Worm (Caenorhabditis elegans): ENCODE measurements around the gene Y57E12AL.1.
A peak's percentile ranks its signal among the peaks of the same experiment; 100 is the strongest.

Y57E12AL.1 gene

DNA sequence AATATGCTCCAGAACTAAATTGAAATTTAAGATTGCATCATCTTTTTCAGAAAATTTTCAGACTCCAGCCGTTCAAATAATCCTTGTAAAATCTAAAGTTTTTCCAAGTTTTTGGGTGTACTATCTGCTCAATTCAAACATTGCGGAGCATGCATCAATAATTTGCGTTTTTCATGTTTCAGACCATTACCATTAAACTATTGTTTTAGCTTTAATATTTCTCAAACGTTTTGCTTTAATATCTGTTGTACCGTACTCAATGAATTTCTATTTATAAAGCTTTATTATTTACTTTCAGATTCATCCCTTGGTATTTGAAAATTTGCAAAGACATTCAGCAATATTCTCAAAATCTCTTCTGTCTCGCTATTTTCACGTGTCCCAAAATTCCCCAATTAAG, 42.9 kb downstream of the Y57E12AL.1 start, which contains the start of gene odr-2:
Gene odr-2 (plus strand): TSS at position 301 of the 400 bp plus-strand sequence.
- no peak for TF ChIP-seq nhr-77 (tag; optimal IDR thresholded peaks at IDR 0.05)
- TF ChIP-seq nhr-10 (tag; optimal IDR thresholded peaks at IDR 0.05) = no peak
- TF ChIP-seq aly-2 (tag; optimal IDR thresholded peaks at IDR 0.05) = no peak
- TF ChIP-seq nhr-12 (tag; optimal IDR thresholded peaks at IDR 0.05) = no peak
- TF ChIP-seq mbf-1 (tag; optimal IDR thresholded peaks at IDR 0.05) = no peak
- no peak for TF ChIP-seq peb-1 (tag; optimal IDR thresholded peaks at IDR 0.05)
- no peak for TF ChIP-seq R02D3.7 (tag; optimal IDR thresholded peaks at IDR 0.05)
- no peak for TF ChIP-seq dmd-4 (tag; optimal IDR thresholded peaks at IDR 0.05)
- TF ChIP-seq mdl-1 (tag; optimal IDR thresholded peaks at IDR 0.05) = no peak
- no peak for TF ChIP-seq ama-1 (optimal IDR thresholded peaks at IDR 0.05)
- no peak for TF ChIP-seq nhr-23 (tag; optimal IDR thresholded peaks at IDR 0.05)
- no peak for TF ChIP-seq Y55F3AM.14 (GFP tag; optimal IDR thresholded peaks at IDR 0.05)

DNA sequence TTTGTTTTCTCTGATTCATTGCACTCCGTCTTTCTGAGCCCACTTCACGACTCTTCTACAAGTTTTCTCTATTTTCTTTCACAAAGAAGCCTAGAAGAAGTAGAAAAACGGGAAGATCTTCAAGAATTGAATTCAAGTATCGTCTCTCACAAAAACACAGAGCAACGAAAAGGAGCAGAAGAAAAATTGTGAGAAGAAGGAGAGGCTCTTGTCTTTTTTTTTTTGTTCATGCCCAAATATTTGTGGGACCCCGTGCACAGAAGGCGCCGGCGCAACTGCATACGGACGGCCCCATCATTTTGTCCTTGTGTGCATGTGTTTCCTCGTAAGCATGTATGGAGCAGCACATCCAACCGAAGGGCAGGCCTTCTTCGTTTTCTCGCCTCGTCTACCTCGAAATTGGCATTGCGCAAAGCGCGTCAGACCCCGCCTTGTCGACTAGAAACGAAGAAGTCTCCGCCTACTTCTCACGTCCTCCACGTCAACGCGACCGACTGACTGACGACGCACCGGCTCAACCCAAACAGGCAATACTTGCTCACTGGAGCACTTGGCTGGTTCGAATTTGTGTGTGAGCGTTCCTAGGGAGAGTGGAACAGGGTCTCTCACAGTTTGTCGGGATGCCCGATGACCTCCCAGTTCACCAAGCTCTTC, 46.3 kb downstream of the Y57E12AL.1 start:
- TF ChIP-seq nhr-23 (tag; optimal IDR thresholded peaks at IDR 0.05) (no peak), nhr-237 (tag; optimal IDR thresholded peaks at IDR 0.05) (no peak), snpc-4 (tag; optimal IDR thresholded peaks at IDR 0.05) (no peak), zag-1 (tag; optimal IDR thresholded peaks at IDR 0.05) (no peak), F13H6.1 (tag; optimal IDR thresholded peaks at IDR 0.05) (no peak), aly-2 (tag; optimal IDR thresholded peaks at IDR 0.05) (no peak), ztf-1 (GFP tag; conservative IDR thresholded peaks at IDR 0.05) (no peak), dmd-4 (tag; optimal IDR thresholded peaks at IDR 0.05) (no peak)

DNA sequence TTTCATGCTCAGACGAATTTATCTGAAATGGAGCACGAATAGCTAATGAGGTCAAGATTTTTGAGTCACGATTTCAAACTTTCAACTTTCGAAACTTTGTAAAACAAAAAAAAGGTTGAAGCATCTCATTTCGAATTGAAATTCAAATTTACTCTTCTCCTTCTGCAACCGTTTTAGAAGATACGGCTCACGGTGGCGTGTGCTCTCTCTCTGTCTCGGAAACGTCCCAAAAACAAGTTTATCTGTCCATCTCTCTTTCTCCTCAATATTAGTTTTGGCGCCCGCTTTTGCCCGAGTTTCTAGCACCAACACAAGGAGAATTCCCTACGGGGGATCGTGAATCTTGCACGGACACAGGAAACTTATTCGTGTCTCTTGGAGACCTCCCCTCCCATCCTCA, 50.0 kb downstream of the Y57E12AL.1 start:
- no peak for TF ChIP-seq elt-1 (tag; optimal IDR thresholded peaks at IDR 0.05)

DNA sequence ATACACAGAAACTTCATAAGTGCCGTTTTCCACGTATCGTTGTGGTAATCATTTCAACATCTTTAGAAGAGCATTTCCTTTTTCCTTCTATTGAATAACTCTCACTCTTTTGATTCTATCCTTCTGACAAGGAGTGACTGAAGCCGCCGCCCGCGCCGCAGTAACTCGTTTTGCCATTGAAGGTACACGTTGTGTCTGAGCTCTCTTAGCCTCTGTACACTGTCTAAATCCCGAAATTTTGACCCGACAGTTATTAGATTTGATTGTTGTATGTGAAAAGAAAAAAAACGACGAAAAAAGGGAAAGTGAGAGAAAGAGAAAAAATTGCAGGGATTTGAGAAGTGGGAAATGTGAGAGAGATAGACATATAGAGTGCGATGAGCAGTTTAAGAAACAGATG, 50.9 kb downstream of the Y57E12AL.1 start:
- TF ChIP-seq ama-1 (optimal IDR thresholded peaks at IDR 0.05) (no peak), sem-4 (tag; optimal IDR thresholded peaks at IDR 0.05) (no peak), nhr-21 (tag; optimal IDR thresholded peaks at IDR 0.05) (no peak), Y55F3AM.14 (GFP tag; optimal IDR thresholded peaks at IDR 0.05) (no peak), F13H6.1 (tag; optimal IDR thresholded peaks at IDR 0.05) (peak; percentile 15), ceh-82 (tag; optimal IDR thresholded peaks at IDR 0.05) (no peak), nhr-11 (tag; optimal IDR thresholded peaks at IDR 0.05) (no peak), ztf-1 (GFP tag; conservative IDR thresholded peaks at IDR 0.05) (no peak), unc-55 (GFP tag; optimal IDR thresholded peaks at IDR 0.05) (peak; percentile 15), C34F6.9 (tag; optimal IDR thresholded peaks at IDR 0.05) (peak; percentile 26), nhr-129 (tag; optimal IDR thresholded peaks at IDR 0.05) (no peak), sma-9 (GFP tag; optimal IDR thresholded peaks at IDR 0.05) (peak; percentile 23), sma-9 (tag; optimal IDR thresholded peaks at IDR 0.05) (no peak), lin-39 (tag; optimal IDR thresholded peaks at IDR 0.05) (no peak), nhr-6 (tag; optimal IDR thresholded peaks at IDR 0.05) (no peak), zag-1 (tag; optimal IDR thresholded peaks at IDR 0.05) (no peak), nhr-25 (tag; optimal IDR thresholded peaks at IDR 0.05) (no peak)

DNA sequence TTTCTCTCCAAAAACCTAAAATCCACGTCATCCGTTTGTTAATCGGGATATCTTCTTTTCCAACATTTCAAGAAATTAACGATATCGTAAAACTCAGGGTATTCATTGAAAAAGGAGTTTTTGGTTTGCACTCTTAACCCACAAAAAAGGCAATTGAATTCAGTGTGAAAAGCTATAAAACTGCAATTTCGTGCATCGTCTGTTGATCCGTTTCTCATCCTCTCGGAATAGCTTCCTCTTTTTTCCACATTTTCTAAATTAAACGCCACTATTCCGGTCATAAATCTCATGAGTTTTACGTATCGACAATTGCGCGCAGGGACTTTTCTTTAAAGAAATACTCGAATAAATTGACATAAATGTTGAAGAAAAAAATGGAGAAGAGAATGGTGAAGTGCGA, 51.9 kb downstream of the Y57E12AL.1 start:
- TF ChIP-seq nhr-12 (tag; optimal IDR thresholded peaks at IDR 0.05) = no peak
- no peak for TF ChIP-seq ztf-1 (GFP tag; conservative IDR thresholded peaks at IDR 0.05)
- TF ChIP-seq mbf-1 (tag; optimal IDR thresholded peaks at IDR 0.05) = no peak
- TF ChIP-seq egl-27 (tag; optimal IDR thresholded peaks at IDR 0.05) = no peak
- no peak for TF ChIP-seq gmeb-1 (tag; optimal IDR thresholded peaks at IDR 0.05)
- no peak for TF ChIP-seq zag-1 (tag; optimal IDR thresholded peaks at IDR 0.05)
- TF ChIP-seq sma-9 (GFP tag; optimal IDR thresholded peaks at IDR 0.05) = no peak
- TF ChIP-seq sma-9 (tag; optimal IDR thresholded peaks at IDR 0.05) = no peak
- no peak for TF ChIP-seq mdl-1 (tag; optimal IDR thresholded peaks at IDR 0.05)
- no peak for TF ChIP-seq alr-1 (tag; optimal IDR thresholded peaks at IDR 0.05)
- TF ChIP-seq elt-1 (tag; optimal IDR thresholded peaks at IDR 0.05) = no peak
- no peak for TF ChIP-seq blmp-1 (tag; optimal IDR thresholded peaks at IDR 0.05; ENCODE audit: insufficient read depth)
- TF ChIP-seq nhr-23 (tag; optimal IDR thresholded peaks at IDR 0.05) = no peak
- TF ChIP-seq skn-1 (tag; optimal IDR thresholded peaks at IDR 0.05) = no peak
- TF ChIP-seq lin-13 (GFP tag; optimal IDR thresholded peaks at IDR 0.05) = no peak
- TF ChIP-seq elt-3 (tag; optimal IDR thresholded peaks at IDR 0.05) = no peak
- no peak for TF ChIP-seq peb-1 (tag; optimal IDR thresholded peaks at IDR 0.05)
- TF ChIP-seq R02D3.7 (tag; optimal IDR thresholded peaks at IDR 0.05) = no peak
- no peak for TF ChIP-seq lsy-2 (tag; optimal IDR thresholded peaks at IDR 0.05)

Data from whole organism, L2 larva.